Fruit fly (Drosophila melanogaster) whole organism, embryonic: ENCODE measurements around the gene Ppi1.

Experiments used
- Asciz ChIP-seq: fragments of 200-800 bp; sonication (Bioruptor generic); optimal IDR thresholded peaks from 2 replicates; lab custom pipeline; 2017; ENCODE audit warnings: missing biosample characterization, mild to moderate bottlenecking, missing genetic modification characterization, missing genetic modification reagents
- CG10366 ChIP-seq: fragments of 200-800 bp; sonication (Bioruptor generic); IDR thresholded peaks from 2 replicates; pipeline ENCODE4 v1.3.6; 2022; ENCODE audit warnings: missing biosample characterization, missing genetic modification characterization
- CG11695 ChIP-seq: fragments of 200-800 bp; sonication (Bioruptor generic); IDR thresholded peaks from 3 replicates; pipeline ENCODE4 v1.3.6; 2022; ENCODE audit warnings: missing biosample characterization, missing genetic modification characterization
- CG12219 ChIP-seq: fragments of 200-800 bp; sonication (Bioruptor generic); optimal IDR thresholded peaks from 3 replicates; lab custom pipeline; 2018; ENCODE audit warnings: missing biosample characterization, mild to moderate bottlenecking, missing genetic modification characterization
- CG12769 ChIP-seq: fragments of 200-800 bp; sonication (Bioruptor generic); optimal IDR thresholded peaks from 2 replicates; lab custom pipeline; 2019; ENCODE audit warnings: missing biosample characterization, mild to moderate bottlenecking, missing genetic modification characterization, moderate library complexity
- CG13287 ChIP-seq: fragments of 200-800 bp; sonication (Bioruptor generic); IDR thresholded peaks from 2 replicates; pipeline ENCODE4 v1.3.6; 2022; ENCODE audit warnings: missing biosample characterization, missing genetic modification characterization; ENCODE audit not compliant: partially characterized antibody
- CG13894 ChIP-seq: fragments of 200-800 bp; sonication (Bioruptor generic); optimal IDR thresholded peaks from 3 replicates; lab custom pipeline; 2018; ENCODE audit warnings: missing biosample characterization, mild to moderate bottlenecking, missing genetic modification characterization, moderate library complexity
- CG18011 ChIP-seq: fragments of 200-800 bp; sonication (Bioruptor generic); optimal IDR thresholded peaks from 2 replicates; lab custom pipeline; 2017; ENCODE audit warnings: missing biosample characterization, missing genetic modification characterization, mild to moderate bottlenecking, moderate library complexity, missing genotype
- CG18476 ChIP-seq: fragments of 200-800 bp; sonication (Bioruptor generic); optimal IDR thresholded peaks from 2 replicates; lab custom pipeline; 2016; ENCODE audit warnings: missing biosample characterization, mild to moderate bottlenecking, missing genetic modification characterization
- CG3163 ChIP-seq: fragments of 200-800 bp; sonication (Bioruptor generic); optimal IDR thresholded peaks from 3 replicates; lab custom pipeline; 2016; ENCODE audit warnings: missing biosample characterization, missing genetic modification characterization
- CG32772 ChIP-seq: fragments of 200-800 bp; sonication (Bioruptor generic); IDR thresholded peaks from 2 replicates; pipeline ENCODE4 v1.3.6; 2022; ENCODE audit warnings: missing biosample characterization, missing genetic modification characterization
- CG4617 ChIP-seq: fragments of 200-800 bp; sonication (Bioruptor generic); optimal IDR thresholded peaks from 3 replicates; lab custom pipeline; 2016; ENCODE audit warnings: missing biosample characterization, missing genetic modification characterization, borderline replicate concordance
- CG6854 ChIP-seq: fragments of 200-800 bp; sonication (Bioruptor generic); optimal IDR thresholded peaks from 3 replicates; lab custom pipeline; 2017; ENCODE audit warnings: missing biosample characterization, mild to moderate bottlenecking, missing genetic modification characterization
- CG7745 ChIP-seq: fragments of 200-800 bp; sonication (Bioruptor generic); optimal IDR thresholded peaks from 2 replicates; lab custom pipeline; 2018; ENCODE audit warnings: missing biosample characterization, mild to moderate bottlenecking, missing genetic modification characterization, moderate library complexity
- CG8359 ChIP-seq: fragments of 200-800 bp; sonication (Bioruptor generic); optimal IDR thresholded peaks from 2 replicates; lab custom pipeline; 2017; ENCODE audit warnings: missing biosample characterization, mild to moderate bottlenecking, missing genetic modification characterization, borderline replicate concordance
- CG9609 ChIP-seq: fragments of 200-800 bp; sonication (Bioruptor generic); optimal IDR thresholded peaks from 3 replicates; lab custom pipeline; 2016; ENCODE audit warnings: missing biosample characterization, missing genetic modification characterization
- CG9932 ChIP-seq: fragments of 200-800 bp; sonication (Bioruptor generic); IDR thresholded peaks from 2 replicates; pipeline ENCODE4 v1.3.6; 2022; ENCODE audit warnings: missing biosample characterization, missing genetic modification characterization
- CkIIα-i1 ChIP-seq: fragments of 200-800 bp; sonication (Bioruptor generic); IDR thresholded peaks from 2 replicates; pipeline ENCODE4 v1.3.6; 2022; ENCODE audit warnings: missing biosample characterization, missing genetic modification characterization
- Dad ChIP-seq: fragments of 200-800 bp; sonication (Bioruptor generic); optimal IDR thresholded peaks from 3 replicates; lab custom pipeline; 2016; ENCODE audit warnings: missing biosample characterization, missing genetic modification characterization
- Deaf1 ChIP-seq: fragments of 200-800 bp; optimal IDR thresholded peaks from 3 replicates; lab custom pipeline; 2019; ENCODE audit warnings: missing biosample characterization, mild to moderate bottlenecking, missing genetic modification characterization, moderate library complexity
- Eip74EF ChIP-seq, 2 experiments: fragments of 200-800 bp in 1 of 2; fragments of >200 bp in 1 of 2; sonication (Bioruptor generic) in 1 of 2; optimal IDR thresholded peaks; 2 replicates each; lab custom pipeline; 2017 to 2019; ENCODE audit warnings: missing biosample characterization in 2 of 2, missing genetic modification characterization in 2 of 2, mild to moderate bottlenecking in 1 of 2, moderate library complexity in 1 of 2
- Gug ChIP-seq: fragments of 200-800 bp; sonication (Bioruptor generic); IDR thresholded peaks from 4 replicates; pipeline ENCODE4 v1.3.6; 2022; ENCODE audit warnings: missing biosample characterization, missing genetic modification characterization
- H2.0 ChIP-seq: fragments of 200-800 bp; sonication (Bioruptor generic); IDR thresholded peaks from 2 replicates; pipeline ENCODE4 v1.3.6; 2022; ENCODE audit warnings: missing biosample characterization, missing genetic modification characterization
- MTF-1 ChIP-seq: fragments of 200-800 bp; sonication (Bioruptor generic); optimal IDR thresholded peaks from 2 replicates; lab custom pipeline; 2018; ENCODE audit warnings: missing biosample characterization, mild to moderate bottlenecking, missing genetic modification characterization, borderline replicate concordance
- Mrtf ChIP-seq: fragments of 200-800 bp; sonication (Bioruptor generic); IDR thresholded peaks from 3 replicates; pipeline ENCODE4 v1.3.6; 2022; ENCODE audit warnings: missing biosample characterization, missing genetic modification characterization
- NK7.1 ChIP-seq: fragments of 200-800 bp; sonication (Bioruptor generic); optimal IDR thresholded peaks from 3 replicates; lab custom pipeline; 2016; ENCODE audit warnings: missing biosample characterization, missing genetic modification characterization
- Taf1 ChIP-seq: fragments of 200-800 bp; sonication (Bioruptor generic); IDR thresholded peaks from 2 replicates; pipeline ENCODE4 v1.3.6; 2022; ENCODE audit warnings: missing biosample characterization, missing genetic modification characterization
- Trl ChIP-seq, 3 experiments: fragments of >200 bp in 2 of 3; fragments of 200-800 bp in 1 of 3; sonication (Bioruptor generic) in 1 of 3; optimal IDR thresholded peaks; 2 replicates in 1 of 3; 3 replicates in 2 of 3; lab custom pipeline; 2016 to 2017; ENCODE audit warnings: missing biosample characterization in 1 of 3, missing genetic modification characterization in 1 of 3
- Xrp1 ChIP-seq: fragments of 200-800 bp; sonication (Bioruptor generic); IDR thresholded peaks from 2 replicates; pipeline ENCODE4 v1.3.6; 2022; ENCODE audit warnings: missing biosample characterization, missing genetic modification characterization
- abd-A ChIP-seq: fragments of 200-800 bp; sonication (Bioruptor generic); optimal IDR thresholded peaks from 3 replicates; lab custom pipeline; 2019; ENCODE audit warnings: missing biosample characterization, mild to moderate bottlenecking, missing genetic modification characterization, moderate library complexity
- ap ChIP-seq: fragments of 200-800 bp; sonication (Bioruptor generic); IDR thresholded peaks from 2 replicates; pipeline ENCODE4 v1.3.6; 2022; ENCODE audit warnings: missing biosample characterization, missing genetic modification characterization
- bab2 ChIP-seq: fragments of 200-800 bp; sonication (Bioruptor generic); optimal IDR thresholded peaks from 2 replicates; lab custom pipeline; 2016; ENCODE audit warnings: missing biosample characterization, missing genetic modification characterization
- cg ChIP-seq: fragments of 200-800 bp; sonication (Bioruptor generic); optimal IDR thresholded peaks from 3 replicates; lab custom pipeline; 2019; ENCODE audit warnings: missing biosample characterization, mild to moderate bottlenecking, missing genetic modification characterization, moderate library complexity
- chinmo ChIP-seq: fragments of 200-800 bp; sonication (Bioruptor generic); IDR thresholded peaks from 4 replicates; pipeline ENCODE4 v1.3.6; 2022; ENCODE audit warnings: missing biosample characterization, missing genetic modification characterization; ENCODE audit not compliant: partially characterized antibody
- dmrt99B ChIP-seq: fragments of 200-800 bp; sonication (Bioruptor generic); optimal IDR thresholded peaks from 2 replicates; lab custom pipeline; 2018; ENCODE audit warnings: missing biosample characterization, mild to moderate bottlenecking, missing genetic modification characterization, moderate library complexity
- dpn ChIP-seq, 2 experiments: fragments of 200-800 bp; sonication (Bioruptor generic); optimal IDR thresholded peaks; 3 replicates each; lab custom pipeline; 2016; ENCODE audit warnings: missing biosample characterization in 2 of 2, missing genetic modification characterization in 2 of 2
- lbe ChIP-seq: fragments of 200-800 bp; sonication (Bioruptor generic); optimal IDR thresholded peaks from 2 replicates; lab custom pipeline; 2016; ENCODE audit warnings: missing biosample characterization, mild to moderate bottlenecking, missing genetic modification characterization
- nmo ChIP-seq: fragments of 200-800 bp; sonication (Bioruptor generic); optimal IDR thresholded peaks from 2 replicates; lab custom pipeline; 2018; ENCODE audit warnings: missing biosample characterization, mild to moderate bottlenecking, missing genetic modification characterization, moderate library complexity
- pan ChIP-seq, 4 experiments: fragments of >200 bp in 3 of 4; fragments of 200-800 bp in 1 of 4; sonication (Bioruptor generic) in 1 of 4; optimal IDR thresholded peaks in 3 of 4; IDR thresholded peaks in 1 of 4; 2 replicates each; pipeline versions ENCODE4 v1.3.6 to Lab custom; 2017 to 2022; ENCODE audit warnings: missing biosample characterization in 2 of 4, missing genetic modification characterization in 2 of 4, mixed read lengths in 1 of 4
- prd ChIP-seq, 3 experiments: fragments of >200 bp in 2 of 3; fragments of 200-800 bp in 1 of 3; sonication (Bioruptor generic) in 1 of 3; optimal IDR thresholded peaks in 2 of 3; IDR thresholded peaks in 1 of 3; 2 replicates in 2 of 3; 3 replicates in 1 of 3; pipeline versions ENCODE4 v1.3.6 to Lab custom; 2017 to 2022; ENCODE audit warnings: missing biosample characterization in 1 of 3, missing genetic modification characterization in 1 of 3
- sens ChIP-seq: fragments of 200-800 bp; sonication (Bioruptor generic); peaks from one replicate; lab custom pipeline; 2016; ENCODE audit warnings: missing biosample characterization, missing genetic modification characterization
- sens-2 ChIP-seq: fragments of 200-800 bp; sonication (Bioruptor generic); IDR thresholded peaks from 2 replicates; pipeline ENCODE4 v1.3.6; 2022; ENCODE audit warnings: missing biosample characterization, missing genetic modification characterization
- so ChIP-seq: fragments of 200-800 bp; sonication (Bioruptor generic); IDR thresholded peaks from 3 replicates; pipeline ENCODE4 v1.3.6; 2022; ENCODE audit warnings: missing biosample characterization, missing genetic modification characterization
- ttk ChIP-seq: fragments of 200-800 bp; sonication (Bioruptor generic); IDR thresholded peaks from 2 replicates; pipeline ENCODE4 v2.1.2; 2022; ENCODE audit warnings: missing biosample characterization, missing genetic modification characterization
- wdn ChIP-seq: fragments of 200-800 bp; sonication (Bioruptor generic); IDR thresholded peaks from 2 replicates; pipeline ENCODE4 v1.3.6; 2022; ENCODE audit warnings: missing biosample characterization, missing genetic modification characterization
- z ChIP-seq: fragments of 200-800 bp; sonication (Bioruptor generic); IDR thresholded peaks from 3 replicates; pipeline ENCODE4 v1.3.6; 2022; ENCODE audit warnings: missing biosample characterization, missing genetic modification characterization

Ppi1 gene

DNA sequence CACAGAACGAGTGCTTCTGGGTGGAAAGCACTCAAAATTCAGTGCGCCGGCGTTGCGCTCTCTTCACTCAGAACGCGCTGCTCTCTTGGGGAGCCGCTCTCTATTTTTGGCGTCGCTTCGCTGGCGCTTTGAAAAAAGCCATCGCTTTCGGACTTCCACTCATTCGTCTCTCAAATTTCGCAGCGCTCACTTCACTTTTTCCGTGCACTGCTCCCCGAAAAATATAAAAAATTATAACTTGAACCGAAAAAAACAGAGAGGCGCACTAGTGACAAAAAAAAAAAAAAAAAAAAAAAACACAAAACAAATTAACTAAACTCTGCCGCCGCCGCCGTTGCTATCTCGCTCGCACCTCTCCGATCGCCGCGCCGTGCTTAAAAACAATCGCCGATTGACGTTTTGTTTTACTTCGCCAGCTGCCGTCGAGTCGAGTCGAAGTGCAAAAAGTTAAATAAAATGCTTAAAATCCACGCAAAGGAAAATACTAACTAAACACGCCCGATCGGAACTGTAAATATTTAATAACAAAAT is 29.5 kb downstream of the Ppi1 start (continued):
- TF ChIP-seq chinmo (GFP tag; lab: Robert Waterston, UW) (peak; percentile 95; the same call in 3 of the 4 replicates), so (GFP tag; lab: Robert Waterston, UW) (peak; percentile 28; the same call in 2 of the 3 replicates), CkIIα-i1 (GFP tag; lab: Robert Waterston, UW) (no peak), CG7745 (tag; lab: Kevin White, UChicago) (no peak), CG3163 (GFP tag; lab: Kevin White, UChicago) (peak; percentile 5), Eip74EF (GFP tag; optimal IDR thresholded peaks at IDR 0.05; lab: Kevin White, UChicago) (no peak), Taf1 (no peak), ap (GFP tag; lab: Robert Waterston, UW) (no peak), bab2 (no peak), lbe (peak; percentile 14), Asciz (GFP tag; lab: Kevin White, UChicago) (no peak), CG13287 (GFP tag; lab: Robert Waterston, UW) (peak; percentile 76), MTF-1 (GFP tag; lab: Kevin White, UChicago) (no peak), CG4617 (GFP tag; lab: Kevin White, UChicago) (no peak), prd (optimal IDR thresholded peaks at IDR 0.05; lab: Kevin White, UChicago) (no peak), prd (GFP tag; IDR thresholded peaks at IDR 0.05; lab: Robert Waterston, UW) (no peak), CG12219 (no peak)
- TF ChIP-seq, all 482 proteins: peak for 46

- peak; percentile 42 for TF ChIP-seq CG13894 (tag; lab: Kevin White, UChicago)
- TF ChIP-seq sens (GFP tag; lab: Kevin White, UChicago) = no peak
- peak; percentile 59; the same call in 1 of the 3 replicates for TF ChIP-seq z (GFP tag; lab: Robert Waterston, UW)
- TF ChIP-seq CG6854 (GFP tag; lab: Kevin White, UChicago) = no peak
- TF ChIP-seq Trl (optimal IDR thresholded peaks at IDR 0.05; lab: Kevin White, UChicago) = peak; percentile 8 to 44
- TF ChIP-seq Trl (GFP tag; optimal IDR thresholded peaks at IDR 0.05; lab: Kevin White, UChicago) = no peak
- peak; percentile 46 for TF ChIP-seq cg (GFP tag; lab: Kevin White, UChicago)
- TF ChIP-seq abd-A (tag; lab: Kevin White, UChicago) = peak; percentile 79
- TF ChIP-seq CG18011 = no peak
- TF ChIP-seq Dad (GFP tag; lab: Kevin White, UChicago) = no peak
- TF ChIP-seq CG18476 (GFP tag; lab: Kevin White, UChicago) = no peak
- TF ChIP-seq Deaf1 = peak; percentile 76
- TF ChIP-seq chinmo (GFP tag; lab: Robert Waterston, UW) = 0 out of 4 replicates have a peak, but pooled peaks have one; percentile 11
- TF ChIP-seq CG8359 (GFP tag; lab: Kevin White, UChicago) = no peak
Measured at dm6 chr3R:30098229-30098628, 30.7 kb downstream of the Ppi1 start.

DNA sequence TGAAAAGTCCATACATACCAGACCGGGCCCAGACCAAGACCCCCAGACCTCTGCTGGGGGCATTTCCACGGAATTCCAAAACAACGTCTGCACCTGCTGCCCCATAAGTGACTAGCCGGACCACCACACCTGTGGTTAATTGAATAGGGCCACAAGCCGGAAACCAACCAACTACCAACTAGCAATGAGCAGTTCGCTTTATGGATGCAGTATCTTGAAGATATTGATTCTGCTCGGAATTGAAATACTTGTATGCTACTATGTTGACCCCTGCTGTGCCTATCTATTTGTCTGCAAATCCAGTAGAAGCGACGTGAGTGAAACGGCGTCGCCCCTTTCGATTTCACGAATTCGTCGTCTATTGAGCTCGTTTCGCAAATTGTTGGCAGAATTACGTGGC is 33.1 kb downstream of the Ppi1 start:
- TF ChIP-seq CG10366 = peak; percentile 25; the same call in 1 of the 2 replicates
- TF ChIP-seq H2.0 (GFP tag; lab: Robert Waterston, UW) = peak; percentile 27; the same call in 1 of the 2 replicates
- TF ChIP-seq CG9609 (GFP tag; lab: Kevin White, UChicago) = no peak
- no peak for TF ChIP-seq sens-2 (GFP tag; lab: Robert Waterston, UW)
- peak; percentile 18 for TF ChIP-seq CG12769
- peak; percentile 36; the same call in 1 of the 3 replicates for TF ChIP-seq CG11695 (GFP tag; lab: Robert Waterston, UW)
- peak; percentile 16 to 24 for TF ChIP-seq dpn (GFP tag; optimal IDR thresholded peaks at IDR 0.05; lab: Kevin White, UChicago)
- peak; percentile 43 for TF ChIP-seq Xrp1 (GFP tag; lab: Robert Waterston, UW)
- TF ChIP-seq dmrt99B (tag; lab: Kevin White, UChicago) = peak; percentile 39
- TF ChIP-seq CG9932 (GFP tag; lab: Robert Waterston, UW) = peak; percentile 45
- TF ChIP-seq wdn (GFP tag; lab: Robert Waterston, UW) = no peak
- TF ChIP-seq ttk (GFP tag; lab: Robert Waterston, UW) = peak; percentile 25; the same call in 1 of the 2 replicates
- no peak for TF ChIP-seq NK7.1 (GFP tag; lab: Kevin White, UChicago)
- no peak for TF ChIP-seq nmo (GFP tag; lab: Kevin White, UChicago)
- peak; percentile 32; the same call in 1 of the 2 replicates for TF ChIP-seq CG32772
- TF ChIP-seq Gug (GFP tag; lab: Robert Waterston, UW) = peak; percentile 16; the same call in 1 of the 4 replicates
- TF ChIP-seq pan (optimal IDR thresholded peaks at IDR 0.05; lab: Kevin White, UChicago) = no peak
- peak in 1 of 2 experiments; percentile 40 for TF ChIP-seq pan (GFP tag; optimal IDR thresholded peaks at IDR 0.05 in 1 of 2, IDR thresholded peaks at IDR 0.05 in 1 of 2)
- TF ChIP-seq Mrtf (GFP tag; lab: Robert Waterston, UW) = 0 out of 3 replicates have a peak, but pooled peaks have one; percentile 29
